Fruit fly (Drosophila melanogaster) whole organism, adult: ENCODE data around the gene Mp.

Experiments
- CG11617 ChIP-seq: fragments of 200-800 bp; sonication (Bioruptor generic); optimal IDR thresholded peaks from 2 replicates; lab custom pipeline; 2017; ENCODE audit warnings: mild to moderate bottlenecking, missing biosample characterization, missing genetic modification reagents, missing genetic modification characterization
- CG12768 ChIP-seq: fragments of 200-800 bp; sonication (Bioruptor generic); optimal IDR thresholded peaks from 2 replicates; lab custom pipeline; 2017; ENCODE audit warnings: missing biosample characterization, missing genetic modification characterization, mild to moderate bottlenecking, moderate library complexity, missing genetic modification reagents
- CG14711 ChIP-seq: fragments of 200-800 bp; sonication (Bioruptor generic); optimal IDR thresholded peaks from 2 replicates; lab custom pipeline; 2018; ENCODE audit warnings: missing biosample characterization, mild to moderate bottlenecking, missing genetic modification characterization, moderate library complexity
- CG1620 ChIP-seq: fragments of 200-800 bp; sonication (Bioruptor generic); optimal IDR thresholded peaks from 2 replicates; lab custom pipeline; 2016; ENCODE audit warnings: missing biosample characterization, missing genetic modification characterization
- CG33017 ChIP-seq: fragments of 200-800 bp; sonication (Bioruptor generic); optimal IDR thresholded peaks from 2 replicates; lab custom pipeline; 2018; ENCODE audit warnings: missing biosample characterization, mild to moderate bottlenecking, missing genetic modification characterization, moderate library complexity
- CG5204 ChIP-seq: fragments of 200-800 bp; sonication (Bioruptor generic); optimal IDR thresholded peaks from 2 replicates; lab custom pipeline; 2016; ENCODE audit warnings: missing biosample characterization, missing genetic modification characterization
- CG7045 ChIP-seq: fragments of 200-800 bp; sonication (Bioruptor generic); optimal IDR thresholded peaks from 2 replicates; lab custom pipeline; 2017; ENCODE audit warnings: missing biosample characterization, mild to moderate bottlenecking, missing genetic modification characterization
- CG7101 ChIP-seq: fragments of 200-800 bp; sonication (Bioruptor generic); optimal IDR thresholded peaks from 2 replicates; lab custom pipeline; 2018; ENCODE audit warnings: missing biosample characterization, mild to moderate bottlenecking, missing genetic modification characterization, moderate library complexity
- Clk ChIP-seq: fragments of 200-800 bp; sonication (Bioruptor generic); optimal IDR thresholded peaks from 2 replicates; lab custom pipeline; 2017; ENCODE audit warnings: missing biosample characterization, missing genetic modification characterization
- Crg-1 ChIP-seq: fragments of 200-800 bp; sonication (Bioruptor generic); optimal IDR thresholded peaks from 2 replicates; lab custom pipeline; 2016; ENCODE audit warnings: missing biosample characterization, missing genetic modification characterization
- Hr96 ChIP-seq: fragments of 200-800 bp; sonication (Bioruptor generic); optimal IDR thresholded peaks from 2 replicates; lab custom pipeline; 2016; ENCODE audit warnings: missing biosample characterization, missing genetic modification characterization
- Mnt ChIP-seq: fragments of 200-800 bp; sonication (Bioruptor generic); optimal IDR thresholded peaks from 2 replicates; lab custom pipeline; 2016; ENCODE audit warnings: missing biosample characterization, mild to moderate bottlenecking, missing genetic modification characterization
- bab1 ChIP-seq: fragments of 200-800 bp; sonication (Bioruptor generic); optimal IDR thresholded peaks from 3 replicates; lab custom pipeline; 2019; ENCODE audit warnings: missing biosample characterization, mild to moderate bottlenecking, missing genetic modification characterization, moderate library complexity
- cic ChIP-seq: fragments of 200-800 bp; sonication (Bioruptor generic); optimal IDR thresholded peaks from 2 replicates; lab custom pipeline; 2017; ENCODE audit warnings: missing biosample characterization, mild to moderate bottlenecking, missing genetic modification characterization, moderate library complexity
- cnc ChIP-seq, 2 experiments: fragments of >200 bp; optimal IDR thresholded peaks; 2 replicates each; lab custom pipeline; 2017
- kay ChIP-seq: fragments of 200-800 bp; sonication (Bioruptor generic); peaks from one replicate; lab custom pipeline; 2016; ENCODE audit warnings: missing biosample characterization, missing genetic modification characterization, borderline replicate concordance
- ovo ChIP-seq: fragments of 200-800 bp; sonication (Bioruptor generic); optimal IDR thresholded peaks from 2 replicates; lab custom pipeline; 2016; ENCODE audit warnings: missing biosample characterization, missing genetic modification characterization
- pad ChIP-seq: fragments of 200-800 bp; sonication (Bioruptor generic); optimal IDR thresholded peaks from 3 replicates; lab custom pipeline; 2017; ENCODE audit warnings: missing biosample characterization, missing genetic modification characterization, mild to moderate bottlenecking, moderate library complexity, missing genetic modification reagents
- tj ChIP-seq: fragments of 200-800 bp; sonication (Bioruptor generic); optimal IDR thresholded peaks from 3 replicates; lab custom pipeline; 2017; ENCODE audit warnings: missing biosample characterization, mild to moderate bottlenecking, missing genetic modification characterization, moderate library complexity
- toe ChIP-seq: fragments of 200-800 bp; sonication (Bioruptor generic); optimal IDR thresholded peaks from 2 replicates; lab custom pipeline; 2016; ENCODE audit warnings: missing biosample characterization, missing genetic modification characterization

The Mp gene

DNA sequence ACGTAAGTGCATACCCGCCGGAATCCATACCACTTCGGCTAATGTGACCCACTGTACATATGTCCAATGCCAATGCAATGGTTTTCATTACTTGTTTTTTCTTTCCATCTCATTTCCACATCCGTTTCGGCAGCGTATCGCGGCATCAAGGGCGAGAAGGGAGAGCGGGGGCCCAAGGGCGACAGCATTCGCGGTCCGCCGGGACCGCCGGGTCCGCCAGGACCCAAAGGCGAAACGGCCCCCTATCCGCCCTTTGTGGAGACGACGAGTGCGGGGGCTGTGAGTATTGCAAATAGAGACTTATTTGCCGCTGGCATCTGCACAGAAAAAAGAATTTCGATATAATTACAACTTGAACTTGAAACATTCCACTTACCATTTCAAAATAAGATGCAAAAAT lies 36.4 kb downstream of the Mp start:
- TF ChIP-seq CG12768 (GFP tag; lab: Kevin White, UChicago) (no peak), ovo (GFP tag; lab: Kevin White, UChicago) (no peak), pad (GFP tag; lab: Kevin White, UChicago) (no peak), bab1 (no peak), Mnt (GFP tag; lab: Kevin White, UChicago) (no peak)

- no peak for TF ChIP-seq CG7101 (tag; lab: Kevin White, UChicago)
- TF ChIP-seq ovo (GFP tag; lab: Kevin White, UChicago): no peak
- no peak for TF ChIP-seq CG1620 (GFP tag; lab: Kevin White, UChicago)
- no peak for TF ChIP-seq kay (GFP tag; lab: Kevin White, UChicago)
- TF ChIP-seq pad (GFP tag; lab: Kevin White, UChicago): no peak
- no peak for TF ChIP-seq tj (GFP tag; lab: Kevin White, UChicago)
- no peak for TF ChIP-seq bab1
- no peak for TF ChIP-seq Clk
- TF ChIP-seq cic (GFP tag; lab: Kevin White, UChicago): no peak
- TF ChIP-seq CG12768 (GFP tag; lab: Kevin White, UChicago): no peak
- no peak for TF ChIP-seq Hr96 (GFP tag; lab: Kevin White, UChicago)
- no peak for TF ChIP-seq cnc (optimal IDR thresholded peaks at IDR 0.05; lab: Kevin White, UChicago)
- TF ChIP-seq CG11617 (GFP tag; lab: Kevin White, UChicago): no peak
- TF ChIP-seq toe (GFP tag; lab: Kevin White, UChicago): no peak
These were observed 39.2 kb downstream of the Mp start for dm6 chr3L:7037843-7038242.

dm6 chr3L:7058401-7058999 lies 59.9 kb downstream of the Mp start:
- TF ChIP-seq CG7101 (tag; lab: Kevin White, UChicago) (no peak), Crg-1 (GFP tag; lab: Kevin White, UChicago) (no peak), kay (GFP tag; lab: Kevin White, UChicago) (no peak), bab1 (no peak), toe (GFP tag; lab: Kevin White, UChicago) (no peak), pad (GFP tag; lab: Kevin White, UChicago) (no peak), Mnt (GFP tag; lab: Kevin White, UChicago) (no peak), CG5204 (GFP tag; lab: Kevin White, UChicago) (no peak), Clk (no peak), ovo (GFP tag; lab: Kevin White, UChicago) (no peak), CG7045 (GFP tag; lab: Kevin White, UChicago) (no peak), Hr96 (GFP tag; lab: Kevin White, UChicago) (no peak)

- TF ChIP-seq CG7045 (GFP tag; lab: Kevin White, UChicago) (no peak), CG11617 (GFP tag; lab: Kevin White, UChicago) (no peak), cic (GFP tag; lab: Kevin White, UChicago) (no peak)
These were observed 67.4 kb downstream of the Mp start, which contains the start of gene CG14823 for dm6 chr3L:7066014-7066413. CG14823 (plus strand) TSS chr3L:7066314.

DNA sequence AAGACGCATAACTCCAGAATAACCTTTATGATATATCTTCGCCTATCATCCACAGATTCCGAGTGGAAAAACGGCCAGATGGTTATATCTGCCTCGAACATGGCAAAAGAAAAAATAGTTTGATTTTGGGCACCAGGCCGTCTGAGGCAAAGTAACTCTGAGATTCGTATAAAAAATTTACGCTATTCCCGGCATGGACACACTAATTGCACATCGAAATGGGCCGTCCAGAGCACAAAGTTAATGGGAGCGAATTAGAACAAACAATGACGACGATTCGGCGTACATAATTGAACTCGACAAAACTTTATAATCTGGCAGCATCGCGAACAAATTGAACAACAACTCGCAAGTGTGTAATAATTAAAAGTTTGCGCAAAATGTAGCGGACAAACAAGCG lies 70.5 kb downstream of the Mp start, which contains the start of gene CG32391:
Gene CG32391 (minus strand): TSS at position 101 of the 400 bp plus-strand sequence.
- TF ChIP-seq kay (GFP tag; lab: Kevin White, UChicago) (no peak), CG12768 (GFP tag; lab: Kevin White, UChicago) (no peak)

DNA sequence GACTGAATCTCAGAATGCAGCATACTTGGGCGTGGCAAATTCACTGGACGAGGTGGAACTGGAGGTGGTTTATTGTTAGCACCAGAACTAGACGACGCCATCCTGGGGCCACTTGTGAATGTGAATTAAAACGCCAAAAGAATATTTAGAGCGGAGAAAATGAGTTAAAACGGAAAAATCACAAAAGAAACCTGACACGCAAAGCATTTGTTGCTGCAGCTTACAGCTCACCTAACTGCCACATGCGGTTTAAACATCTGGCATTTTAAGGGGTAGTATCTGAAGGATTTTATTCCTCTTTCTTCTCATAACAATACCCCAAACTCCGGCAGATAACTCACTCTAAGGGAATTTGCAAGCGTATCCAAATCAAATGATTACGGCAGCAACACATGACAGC lies 76.5 kb downstream of the Mp start, which contains the start of gene CG34030:
Gene CG34030 (minus strand): TSS at position 101 of the 400 bp plus-strand sequence.
- TF ChIP-seq CG12768 (GFP tag; lab: Kevin White, UChicago) (no peak), bab1 (no peak), CG5204 (GFP tag; lab: Kevin White, UChicago) (no peak), cic (GFP tag; lab: Kevin White, UChicago) (no peak), pad (GFP tag; lab: Kevin White, UChicago) (no peak), ovo (GFP tag; lab: Kevin White, UChicago) (no peak), Clk (no peak), toe (GFP tag; lab: Kevin White, UChicago) (no peak), CG11617 (GFP tag; lab: Kevin White, UChicago) (no peak), tj (GFP tag; lab: Kevin White, UChicago) (no peak), CG33017 (tag; lab: Kevin White, UChicago) (no peak), CG7045 (GFP tag; lab: Kevin White, UChicago) (no peak), Mnt (GFP tag; lab: Kevin White, UChicago) (no peak), Crg-1 (GFP tag; lab: Kevin White, UChicago) (no peak)

DNA sequence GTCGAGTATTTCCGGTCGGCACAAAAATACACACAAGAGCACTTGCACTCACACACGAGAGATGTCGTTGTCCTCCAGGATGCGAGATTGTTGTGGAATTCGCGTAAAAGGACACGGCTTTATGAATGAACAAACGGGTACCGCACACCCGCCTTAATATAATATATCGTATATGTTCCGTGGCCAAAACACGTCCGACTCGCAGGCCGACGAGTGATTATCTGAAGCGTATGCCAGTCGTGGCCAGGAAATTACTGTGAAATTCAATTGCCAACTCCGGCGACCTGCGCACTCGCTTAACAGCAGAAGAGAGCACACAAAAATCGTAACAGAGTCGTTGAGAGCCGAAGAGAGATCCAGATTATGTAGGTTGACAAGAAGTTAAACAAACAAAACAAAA lies 78.6 kb downstream of the Mp start, which contains the start of gene CG8641:
Gene CG8641 (minus strand): TSS at position 205 of the 400 bp plus-strand sequence.
- TF ChIP-seq CG14711: no peak
- TF ChIP-seq Crg-1 (GFP tag; lab: Kevin White, UChicago): no peak
- no peak for TF ChIP-seq ovo (GFP tag; lab: Kevin White, UChicago)
- no peak for TF ChIP-seq bab1
- no peak for TF ChIP-seq CG33017 (tag; lab: Kevin White, UChicago)
- TF ChIP-seq kay (GFP tag; lab: Kevin White, UChicago): no peak
- TF ChIP-seq pad (GFP tag; lab: Kevin White, UChicago): no peak
